Fruit fly (Drosophila melanogaster) whole organism, wandering third instar larva: ENCODE results near the gene CG43182.

ENCODE experiments used
- CG32264 ChIP-seq: fragments of 200-800 bp; sonication (Bioruptor generic); optimal IDR thresholded peaks from 2 replicates; lab custom pipeline; 2016; ENCODE audit warnings: missing biosample characterization, missing genetic modification characterization
- GATAd ChIP-seq: sonication (Bioruptor generic); optimal IDR thresholded peaks from 2 replicates; lab custom pipeline; 2016; ENCODE audit warnings: missing biosample characterization, missing genetic modification characterization
- Hnf4 ChIP-seq: fragments of 200-800 bp; sonication (Bioruptor generic); optimal IDR thresholded peaks from 2 replicates; lab custom pipeline; 2016; ENCODE audit warnings: missing biosample characterization, mild to moderate bottlenecking, missing genetic modification characterization
- Jra ChIP-seq: sonication (Bioruptor generic); optimal IDR thresholded peaks from 2 replicates; lab custom pipeline; 2016; ENCODE audit warnings: missing biosample characterization, missing genetic modification characterization
- Rel ChIP-seq, 2 experiments: fragments of 200-800 bp; sonication (Bioruptor generic) in 1 of 2; optimal IDR thresholded peaks; 2 replicates in 1 of 2; 3 replicates in 1 of 2; lab custom pipeline; 2016 to 2019; ENCODE audit warnings: mild to moderate bottlenecking in 2 of 2, missing biosample characterization in 2 of 2, missing genetic modification characterization in 2 of 2, moderate library complexity in 1 of 2
- br ChIP-seq: fragments of 200-800 bp; sonication (Bioruptor generic); optimal IDR thresholded peaks from 2 replicates; lab custom pipeline; 2016; ENCODE audit warnings: missing biosample characterization, missing genetic modification characterization
- brk ChIP-seq: fragments of 200-800 bp; sonication (Bioruptor generic); optimal IDR thresholded peaks from 2 replicates; lab custom pipeline; 2016; ENCODE audit warnings: missing biosample characterization, mild to moderate bottlenecking, missing genetic modification characterization
- dl ChIP-seq, 2 experiments: fragments of 175-275, 200-275 bp in 1 of 2; fragments of 200-275 bp in 1 of 2; sonication (Bioruptor generic); optimal IDR thresholded peaks; lab custom pipeline; 2018; ENCODE audit warnings: mild to moderate bottlenecking in 2 of 2, missing biosample characterization in 2 of 2, missing genetic modification characterization in 2 of 2, moderate library complexity in 2 of 2; ENCODE audit not compliant: partially characterized antibody in 2 of 2, insufficient read depth in 1 of 2
- dsf ChIP-seq: sonication (Bioruptor generic); optimal IDR thresholded peaks from 2 replicates; lab custom pipeline; 2016; ENCODE audit warnings: missing biosample characterization, missing genetic modification characterization, borderline replicate concordance
- jim ChIP-seq: fragments of 175-275, 200-325 bp; sonication (Bioruptor generic); optimal IDR thresholded peaks from 2 replicates; lab custom pipeline; 2016; ENCODE audit warnings: missing biosample characterization, mild to moderate bottlenecking, missing genetic modification characterization
- pan ChIP-seq: fragments of >200 bp; optimal IDR thresholded peaks from 2 replicates; lab custom pipeline; 2017
- psq ChIP-seq: fragments of 200-800 bp; sonication (Bioruptor generic); optimal IDR thresholded peaks from 3 replicates; lab custom pipeline; 2017; ENCODE audit warnings: missing biosample characterization, mild to moderate bottlenecking, missing genetic modification characterization, moderate library complexity
- sage ChIP-seq: fragments of 200-800 bp; sonication (Bioruptor generic); optimal IDR thresholded peaks from 2 replicates; lab custom pipeline; 2016; ENCODE audit warnings: missing biosample characterization, mild to moderate bottlenecking, missing genetic modification characterization

- TF ChIP-seq psq (GFP tag; lab: Kevin White, UChicago) (no peak), sage (GFP tag; lab: Kevin White, UChicago) (no peak), Jra (GFP tag; lab: Kevin White, UChicago) (no peak), brk (GFP tag; lab: Kevin White, UChicago) (no peak), pan (lab: Kevin White, UChicago) (no peak), CG32264 (no peak), Rel (GFP tag; optimal IDR thresholded peaks at IDR 0.05; lab: Kevin White, UChicago) (no peak), Rel (tag; optimal IDR thresholded peaks at IDR 0.05; lab: Kevin White, UChicago) (no peak), br (no peak), Hnf4 (GFP tag; lab: Kevin White, UChicago) (no peak), jim (GFP tag; lab: Kevin White, UChicago) (no peak), GATAd (no peak), dl (GFP tag; optimal IDR thresholded peaks at IDR 0.05; lab: Kevin White, UChicago; ENCODE audit: insufficient read depth in 1 of 2, partially characterized antibody in 2 of 2) (no peak), dsf (GFP tag; lab: Kevin White, UChicago) (no peak)
Measured at dm6 chrX:314823-315222, 38.0 kb upstream of the CG43182 start, which contains the start of gene Or1a.
